Worm (Caenorhabditis elegans): ENCODE data around the gene chhy-1.

The chhy-1 gene

ce11 chrII:8589227-8589626 lies 28.2 kb downstream of the chhy-1 start (continued):
- TF ChIP-seq mef-2 (tag; optimal IDR thresholded peaks at IDR 0.05) = no peak
- no peak for TF ChIP-seq ztf-4 (tag; optimal IDR thresholded peaks at IDR 0.05)
- no peak for TF ChIP-seq nhr-47 (tag; optimal IDR thresholded peaks at IDR 0.05)

ce11 chrII:8588442-8588841 lies 29.0 kb downstream of the chhy-1 start:
- no peak for TF ChIP-seq C04F5.9 (tag; optimal IDR thresholded peaks at IDR 0.05)
- TF ChIP-seq tbx-2 (tag; optimal IDR thresholded peaks at IDR 0.05) = no peak
- TF ChIP-seq efl-1 (optimal IDR thresholded peaks at IDR 0.05) = no peak
- TF ChIP-seq efl-1 (GFP tag; optimal IDR thresholded peaks at IDR 0.05 in 1 of 2) = no peak
- TF ChIP-seq ztf-11 (tag; optimal IDR thresholded peaks at IDR 0.05) = peak in 1 of 2 experiments; percentile 42
- TF ChIP-seq egl-13 (tag; optimal IDR thresholded peaks at IDR 0.05) = no peak
- TF ChIP-seq nhr-12 (tag; optimal IDR thresholded peaks at IDR 0.05) = no peak
- no peak for TF ChIP-seq ztf-4 (tag; optimal IDR thresholded peaks at IDR 0.05)
- peak; percentile 28 for TF ChIP-seq lin-14 (GFP tag; optimal IDR thresholded peaks at IDR 0.05)
- TF ChIP-seq snu-23 (GFP tag; optimal IDR thresholded peaks at IDR 0.05) = no peak
- no peak for TF ChIP-seq ceh-63 (GFP tag; optimal IDR thresholded peaks at IDR 0.05)
- TF ChIP-seq Y116A8C.19 (tag; optimal IDR thresholded peaks at IDR 0.05; ENCODE audit: borderline replicate concordance) = no peak
- TF ChIP-seq irx-1 (tag; optimal IDR thresholded peaks at IDR 0.05) = no peak
- TF ChIP-seq xbp-1 (tag; optimal IDR thresholded peaks at IDR 0.05) = no peak
- TF ChIP-seq fkh-8 (tag; optimal IDR thresholded peaks at IDR 0.05) = no peak
- no peak for TF ChIP-seq pax-3 (tag; optimal IDR thresholded peaks at IDR 0.05)
- peak; percentile 35 for TF ChIP-seq zag-1 (tag; optimal IDR thresholded peaks at IDR 0.05)
- no peak for TF ChIP-seq nhr-71 (tag; optimal IDR thresholded peaks at IDR 0.05)
- no peak for TF ChIP-seq pqm-1 (tag; optimal IDR thresholded peaks at IDR 0.05)

- TF ChIP-seq lin-14 (GFP tag; optimal IDR thresholded peaks at IDR 0.05) (peak; percentile 73), elt-2 (tag; optimal IDR thresholded peaks at IDR 0.05) (no peak), snpc-4 (tag; optimal IDR thresholded peaks at IDR 0.05) (no peak), fkh-10 (GFP tag; optimal IDR thresholded peaks at IDR 0.05) (peak; percentile 14), blmp-1 (tag; optimal IDR thresholded peaks at IDR 0.05) (peak; percentile 14), tbx-2 (tag; optimal IDR thresholded peaks at IDR 0.05) (peak; percentile 39), nhr-71 (tag; optimal IDR thresholded peaks at IDR 0.05) (peak; percentile 39)
Observed at ce11 chrII:8587660-8588230, 29.7 kb downstream of the chhy-1 start.

ce11 chrII:8585921-8586320 lies 31.5 kb downstream of the chhy-1 start:
- TF ChIP-seq tlp-1 (tag; optimal IDR thresholded peaks at IDR 0.05) (no peak), fos-1 (tag; optimal IDR thresholded peaks at IDR 0.05) (no peak)

- TF ChIP-seq alr-1 (tag; optimal IDR thresholded peaks at IDR 0.05; ENCODE audit: borderline replicate concordance) (no peak), Y116A8C.19 (tag; optimal IDR thresholded peaks at IDR 0.05; ENCODE audit: borderline replicate concordance) (no peak), nhr-77 (tag; optimal IDR thresholded peaks at IDR 0.05) (no peak), isw-1 (GFP tag; IDR thresholded peaks at IDR 0.05) (no peak), snpc-4 (tag; optimal IDR thresholded peaks at IDR 0.05) (no peak), unc-62 (GFP tag; optimal IDR thresholded peaks at IDR 0.05) (no peak), pax-3 (tag; optimal IDR thresholded peaks at IDR 0.05) (no peak), nhr-85 (tag) (no peak), aly-2 (tag; optimal IDR thresholded peaks at IDR 0.05) (no peak), ceh-82 (tag; optimal IDR thresholded peaks at IDR 0.05) (no peak), lir-3 (tag; optimal IDR thresholded peaks at IDR 0.05; ENCODE audit: poor library complexity) (no peak), unc-86 (tag; optimal IDR thresholded peaks at IDR 0.05) (no peak), nhr-20 (tag; optimal IDR thresholded peaks at IDR 0.05) (no peak), nhr-76 (tag; optimal IDR thresholded peaks at IDR 0.05) (no peak), C16A3.4 (tag; optimal IDR thresholded peaks at IDR 0.05) (peak; percentile 7), hpl-2 (GFP tag; optimal IDR thresholded peaks at IDR 0.05) (no peak), lin-14 (GFP tag; optimal IDR thresholded peaks at IDR 0.05) (peak; percentile 73), nhr-12 (tag; optimal IDR thresholded peaks at IDR 0.05) (no peak), fkh-10 (GFP tag; optimal IDR thresholded peaks at IDR 0.05) (no peak), irx-1 (tag; optimal IDR thresholded peaks at IDR 0.05) (no peak), lin-39 (tag; optimal IDR thresholded peaks at IDR 0.05) (no peak), egl-13 (tag; optimal IDR thresholded peaks at IDR 0.05) (no peak), zip-4 (GFP tag; optimal IDR thresholded peaks at IDR 0.05) (no peak), fkh-4 (tag; optimal IDR thresholded peaks at IDR 0.05; ENCODE audit: borderline replicate concordance) (no peak), elt-2 (tag; optimal IDR thresholded peaks at IDR 0.05) (no peak), efl-3 (GFP tag; optimal IDR thresholded peaks at IDR 0.05) (no peak)
Observed at ce11 chrII:8585036-8585627, 32.3 kb downstream of the chhy-1 start, which contains the start of gene F54C9.11. TSS of gene F54C9.11 (minus strand) at chrII:8585086.

Measured in whole organism, L1 larva.